Worm (Caenorhabditis elegans): ENCODE data around the gene C18C4.7.

DNA sequence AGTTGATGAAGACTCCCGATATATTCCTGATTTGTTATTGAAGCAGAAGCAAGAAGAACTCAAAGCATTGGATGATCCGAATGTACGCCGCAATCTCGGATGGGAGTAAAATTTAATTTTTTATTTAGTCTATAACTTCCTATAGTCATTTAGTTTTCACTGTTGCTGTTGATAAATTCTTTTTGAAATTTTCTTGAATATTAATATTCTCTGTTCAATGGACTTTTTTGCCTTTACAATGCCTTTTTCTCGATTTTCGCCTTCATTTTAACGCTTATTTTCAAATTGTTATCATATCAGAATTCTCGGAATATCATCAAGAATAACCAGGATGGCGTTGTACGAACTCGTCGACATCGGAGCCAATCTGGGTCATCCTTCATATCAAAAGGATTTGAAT, 27.3 kb upstream of the C18C4.7 start, which contains the start of gene crn-2:
- TF ChIP-seq nhr-237 (tag; optimal IDR thresholded peaks at IDR 0.05), result no peak
- TF ChIP-seq nhr-2 (tag; optimal IDR thresholded peaks at IDR 0.05), result no peak
- TF ChIP-seq drap-1 (GFP tag; optimal IDR thresholded peaks at IDR 0.05), result no peak
- no peak for TF ChIP-seq nhr-76 (tag; optimal IDR thresholded peaks at IDR 0.05)
- TF ChIP-seq zip-8 (tag; optimal IDR thresholded peaks at IDR 0.05), result no peak
- no peak for TF ChIP-seq snpc-4 (tag; optimal IDR thresholded peaks at IDR 0.05)
- no peak for TF ChIP-seq unc-39 (tag; optimal IDR thresholded peaks at IDR 0.05)
- TF ChIP-seq nhr-28 (tag; optimal IDR thresholded peaks at IDR 0.05), result no peak
- TF ChIP-seq sptf-1 (tag; optimal IDR thresholded peaks at IDR 0.05), result no peak

Data from whole organism, mixed stage, embryonic.